Worm (Caenorhabditis elegans): Measurements from ENCODE around the gene srg-62.

- TF ChIP-seq F55B11.4 (tag; optimal IDR thresholded peaks at IDR 0.05; ENCODE audit: borderline replicate concordance, insufficient read depth) (no peak), athp-1 (tag; optimal IDR thresholded peaks at IDR 0.05) (no peak), unc-62 (GFP tag; optimal IDR thresholded peaks at IDR 0.05) (no peak), hmg-1.2 (GFP tag; IDR thresholded peaks at IDR 0.05) (no peak), ztf-26 (tag; optimal IDR thresholded peaks at IDR 0.05) (no peak)
Observed at ce11 chrV:2774042-2774441, 31.8 kb upstream of the srg-62 start, which contains the start of gene srj-18.

All from whole organism, young adult.